Worm (Caenorhabditis elegans) whole organism, L3 larva: ENCODE measurements around the gene C06A1.7.

Source experiments
- pha-4 ChIP-seq: fragments of 150-350 bp; optimal IDR thresholded peaks from 2 replicates; lab custom pipeline; 2014; ENCODE audit warnings: missing biosample characterization, missing genetic modification reagents, missing genetic modification characterization
- snpc-4 ChIP-seq: fragments of 150-350 bp; optimal IDR thresholded peaks from 2 replicates; lab custom pipeline; 2014; ENCODE audit warnings: missing biosample characterization, missing genetic modification characterization

DNA sequence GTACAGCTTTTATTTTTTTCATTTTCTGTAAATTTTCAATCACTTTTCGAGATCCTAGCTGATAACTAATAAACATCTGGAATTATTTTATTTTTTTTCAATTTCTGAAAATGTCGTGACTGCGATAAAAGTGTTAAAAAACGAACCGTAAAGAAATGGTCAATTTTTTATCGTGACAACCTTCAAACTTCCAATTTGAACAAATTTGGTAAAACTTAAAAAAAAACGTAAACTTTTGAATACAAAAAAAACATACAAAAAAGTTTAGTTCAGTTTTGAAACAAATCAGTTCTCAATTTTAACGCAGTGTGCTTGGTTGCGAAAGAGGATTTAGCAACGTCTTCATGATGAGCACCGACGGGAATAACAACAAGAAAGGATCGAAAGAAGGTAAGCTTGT, 7.3 kb downstream of the C06A1.7 start, which contains the start of gene C06A1.3:
- TF ChIP-seq snpc-4 (tag; lab: Kevin White, UChicago), result no peak
- TF ChIP-seq pha-4, result no peak
